Fruit fly (Drosophila melanogaster): ENCODE measurements around the gene CG31668.

dm6 chr2L:2196590-2197474, 9.1 kb downstream of the CG31668 start:
- TF ChIP-seq ttk (optimal IDR thresholded peaks at IDR 0.05) = no peak
- TF ChIP-seq Myc (optimal IDR thresholded peaks at IDR 0.05) = no peak
- TF ChIP-seq psq (optimal IDR thresholded peaks at IDR 0.05) = no peak
- no peak for TF ChIP-seq h (optimal IDR thresholded peaks at IDR 0.05)
